Fruit fly (Drosophila melanogaster): Measurements from ENCODE around the gene IPIP.

IPIP gene

dm6 chr2L:6028712-6029111, 19.1 kb upstream of the IPIP start (continued):
- TF ChIP-seq CG8944 (GFP tag; optimal IDR thresholded peaks at IDR 0.05) (peak; percentile 9), CG12391 (tag; optimal IDR thresholded peaks at IDR 0.05) (peak; percentile 23), CoRest (tag; optimal IDR thresholded peaks at IDR 0.05) (no peak), ken (GFP tag; IDR thresholded peaks at IDR 0.05) (peak; percentile 53; the same call in 1 of the 3 replicates), gsb (GFP tag; IDR thresholded peaks at IDR 0.05) (no peak), ftz-f1 (GFP tag; optimal IDR thresholded peaks at IDR 0.05) (no peak), MBD-R2 (GFP tag; IDR thresholded peaks at IDR 0.05) (no peak; the same call in 1 of the 2 replicates), Gug (GFP tag; IDR thresholded peaks at IDR 0.05) (no peak), CG14014 (GFP tag; IDR thresholded peaks at IDR 0.05) (0 out of 2 replicates have a peak, but pooled peaks have one; percentile 44), wor (GFP tag; IDR thresholded peaks at IDR 0.05) (no peak), sc (optimal IDR thresholded peaks at IDR 0.05) (no peak), sc (GFP tag; optimal IDR thresholded peaks at IDR 0.05) (no peak), Hmr (GFP tag; optimal IDR thresholded peaks at IDR 0.05) (peak; percentile 12), bsh (GFP tag; optimal IDR thresholded peaks at IDR 0.05) (peak in 1 of 2 experiments; percentile 36), zfh1 (GFP tag; IDR thresholded peaks at IDR 0.05) (peak; percentile 37; the same call in 1 of the 3 replicates), CG11695 (GFP tag; IDR thresholded peaks at IDR 0.05) (0 out of 3 replicates have a peak, but pooled peaks have one; percentile 27), ind (GFP tag; optimal IDR thresholded peaks at IDR 0.05) (peak; percentile 6), ATbp (GFP tag; optimal IDR thresholded peaks at IDR 0.05) (peak; percentile 33), salm (tag; optimal IDR thresholded peaks at IDR 0.05) (no peak), otp (GFP tag; IDR thresholded peaks at IDR 0.05) (0 out of 3 replicates have a peak, but pooled peaks have one; percentile 7), Xbp1 (GFP tag; optimal IDR thresholded peaks at IDR 0.05) (no peak), vvl (GFP tag; IDR thresholded peaks at IDR 0.05) (peak; percentile 64; the same call in 1 of the 2 replicates), kni (GFP tag; optimal IDR thresholded peaks at IDR 0.05) (no peak), NFAT (GFP tag; IDR thresholded peaks at IDR 0.05) (no peak), Ptx1 (GFP tag; IDR thresholded peaks at IDR 0.05) (peak; percentile 43; the same call in 1 of the 2 replicates), CG4730 (GFP tag; IDR thresholded peaks at IDR 0.05) (0 out of 2 replicates have a peak, but pooled peaks have one; percentile 15), scrt (GFP tag; optimal IDR thresholded peaks at IDR 0.05) (no peak), Ets65A (GFP tag) (peak; percentile 83), CG5245 (GFP tag; optimal IDR thresholded peaks at IDR 0.05) (no peak), jumu (GFP tag; optimal IDR thresholded peaks at IDR 0.05) (no peak), CG10366 (GFP tag; IDR thresholded peaks at IDR 0.05) (peak; percentile 32; the same call in 1 of the 2 replicates), CG2889 (GFP tag; IDR thresholded peaks at IDR 0.05) (0 out of 3 replicates have a peak, but pooled peaks have one; percentile 13), dimm (GFP tag; IDR thresholded peaks at IDR 0.05) (0 out of 2 replicates have a peak, but pooled peaks have one; percentile 35), hkb (optimal IDR thresholded peaks at IDR 0.05) (no peak), hkb (GFP tag; IDR thresholded peaks at IDR 0.05) (peak; percentile 61; the same call in 1 of the 2 replicates), CG9797 (GFP tag; optimal IDR thresholded peaks at IDR 0.05) (no peak), Drgx (GFP tag; IDR thresholded peaks at IDR 0.05) (0 out of 2 replicates have a peak, but pooled peaks have one; percentile 9), E2f2 (GFP tag; IDR thresholded peaks at IDR 0.05) (0 out of 2 replicates have a peak, but pooled peaks have one; percentile 11), Optix (GFP tag; IDR thresholded peaks at IDR 0.05) (0 out of 3 replicates have a peak, but pooled peaks have one; percentile 7), Doc3 (GFP tag; IDR thresholded peaks at IDR 0.05; ENCODE audit: partially characterized antibody) (no peak), Oli (tag; optimal IDR thresholded peaks at IDR 0.05) (peak; percentile 23), CG8765 (GFP tag; IDR thresholded peaks at IDR 0.05) (no peak), sens (GFP tag) (peak; percentile 79), lab (GFP tag; optimal IDR thresholded peaks at IDR 0.05) (peak; percentile 17), B-H1 (GFP tag; IDR thresholded peaks at IDR 0.05) (no peak), ci (GFP tag; IDR thresholded peaks at IDR 0.05) (peak; percentile 73), ato (GFP tag; IDR thresholded peaks at IDR 0.05; ENCODE audit: partially characterized antibody) (no peak), Nf-YA (GFP tag; IDR thresholded peaks at IDR 0.05) (0 out of 2 replicates have a peak, but pooled peaks have one; percentile 10), Ada2b (GFP tag; IDR thresholded peaks at IDR 0.05) (peak; percentile 34), bowl (GFP tag; IDR thresholded peaks at IDR 0.05) (no peak), Aef1 (GFP tag; IDR thresholded peaks at IDR 0.05) (peak; percentile 32; the same call in 2 of the 3 replicates), CG14965 (GFP tag; optimal IDR thresholded peaks at IDR 0.05; ENCODE audit: borderline replicate concordance) (no peak)
